Fruit fly (Drosophila melanogaster) whole organism, embryonic: ENCODE measurements around the gene CG8851.

Source experiments
- Asciz ChIP-seq: fragments of 200-800 bp; sonication (Bioruptor generic); optimal IDR thresholded peaks from 2 replicates; lab custom pipeline; 2017; ENCODE audit warnings: missing biosample characterization, mild to moderate bottlenecking, missing genetic modification characterization, missing genetic modification reagents
- CG11504 ChIP-seq: fragments of 200-800 bp; sonication (Bioruptor generic); optimal IDR thresholded peaks from 3 replicates; lab custom pipeline; 2019; ENCODE audit warnings: missing biosample characterization, mild to moderate bottlenecking, missing genetic modification characterization, moderate library complexity
- CG12942 ChIP-seq: fragments of 200-800 bp; sonication (Bioruptor generic); optimal IDR thresholded peaks from 3 replicates; lab custom pipeline; 2016; ENCODE audit warnings: missing biosample characterization, missing genetic modification characterization
- CG14667 ChIP-seq: fragments of 200-800 bp; sonication (Bioruptor generic); IDR thresholded peaks from 2 replicates; pipeline ENCODE4 v1.3.6; 2022; ENCODE audit warnings: missing biosample characterization, missing genetic modification characterization
- CG1603 ChIP-seq: fragments of 200-800 bp; sonication (Bioruptor generic); optimal IDR thresholded peaks from 2 replicates; lab custom pipeline; 2019; ENCODE audit warnings: missing biosample characterization, mild to moderate bottlenecking, missing genetic modification characterization, moderate library complexity
- CG2120 ChIP-seq: fragments of 200-800 bp; sonication (Bioruptor generic); optimal IDR thresholded peaks from 3 replicates; lab custom pipeline; 2016; ENCODE audit warnings: missing biosample characterization, missing genetic modification characterization
- CG30020 ChIP-seq: fragments of 200-800 bp; optimal IDR thresholded peaks from 2 replicates; lab custom pipeline; 2019; ENCODE audit warnings: missing biosample characterization, mild to moderate bottlenecking, missing genetic modification characterization, moderate library complexity
- CG3163 ChIP-seq: fragments of 200-800 bp; sonication (Bioruptor generic); optimal IDR thresholded peaks from 3 replicates; lab custom pipeline; 2016; ENCODE audit warnings: missing biosample characterization, missing genetic modification characterization
- CG6689 ChIP-seq: fragments of 200-800 bp; sonication (Bioruptor generic); IDR thresholded peaks from 2 replicates; pipeline ENCODE4 v1.3.6; 2022; ENCODE audit warnings: missing biosample characterization, missing genetic modification characterization
- CG8089 ChIP-seq: fragments of 200-800 bp; sonication (Bioruptor generic); optimal IDR thresholded peaks from 3 replicates; lab custom pipeline; 2016; ENCODE audit warnings: missing biosample characterization, missing genetic modification characterization
- CG8924 ChIP-seq: fragments of 200-800 bp; optimal IDR thresholded peaks from 3 replicates; lab custom pipeline; 2019; ENCODE audit warnings: missing biosample characterization, mild to moderate bottlenecking, missing genetic modification characterization, moderate library complexity
- Doc3 ChIP-seq: fragments of 200-800 bp; sonication (Bioruptor generic); IDR thresholded peaks from 3 replicates; pipeline ENCODE4 v1.3.6; 2022; ENCODE audit warnings: missing biosample characterization, missing genetic modification characterization; ENCODE audit not compliant: partially characterized antibody
- Drgx ChIP-seq: fragments of 200-800 bp; sonication (Bioruptor generic); IDR thresholded peaks from 2 replicates; pipeline ENCODE4 v1.3.6; 2022; ENCODE audit warnings: missing biosample characterization, missing genetic modification characterization
- Ets65A ChIP-seq: fragments of 200-800 bp; sonication (Bioruptor generic); peaks from one replicate; lab custom pipeline; 2016; ENCODE audit warnings: missing biosample characterization, missing genetic modification characterization
- H15 ChIP-seq: fragments of 200-800 bp; sonication (Bioruptor generic); IDR thresholded peaks from 3 replicates; pipeline ENCODE4 v1.3.6; 2022; ENCODE audit warnings: missing biosample characterization, missing genetic modification characterization
- Hr51 ChIP-seq, 2 experiments: fragments of 200-800 bp; sonication (Bioruptor generic); optimal IDR thresholded peaks; 2 replicates in 1 of 2; 3 replicates in 1 of 2; lab custom pipeline; 2016 to 2018; ENCODE audit warnings: missing biosample characterization in 2 of 2, missing genetic modification characterization in 2 of 2, mild to moderate bottlenecking in 1 of 2, moderate library complexity in 1 of 2
- Hr78 ChIP-seq, 2 experiments: fragments of 200-800 bp in 1 of 2; fragments of >200 bp in 1 of 2; sonication (Bioruptor generic) in 1 of 2; optimal IDR thresholded peaks; 2 replicates each; lab custom pipeline; 2017 to 2019; ENCODE audit warnings: missing biosample characterization in 2 of 2, missing genetic modification characterization in 2 of 2, mild to moderate bottlenecking in 1 of 2, moderate library complexity in 1 of 2
- MBD-R2 ChIP-seq: fragments of 200-800 bp; sonication (Bioruptor generic); IDR thresholded peaks from 2 replicates; pipeline ENCODE4 v1.3.6; 2022; ENCODE audit warnings: missing biosample characterization, missing genetic modification characterization
- NK7.1 ChIP-seq: fragments of 200-800 bp; sonication (Bioruptor generic); optimal IDR thresholded peaks from 3 replicates; lab custom pipeline; 2016; ENCODE audit warnings: missing biosample characterization, missing genetic modification characterization
- Oli ChIP-seq: fragments of 200-800 bp; sonication (Bioruptor generic); optimal IDR thresholded peaks from 2 replicates; lab custom pipeline; 2018; ENCODE audit warnings: missing biosample characterization, mild to moderate bottlenecking, missing genetic modification characterization, moderate library complexity
- Ptx1 ChIP-seq: fragments of 200-800 bp; sonication (Bioruptor generic); IDR thresholded peaks from 2 replicates; pipeline ENCODE4 v1.3.6; 2022; ENCODE audit warnings: missing biosample characterization, missing genetic modification characterization
- Sox100B ChIP-seq: fragments of 200-800 bp; sonication (Bioruptor generic); optimal IDR thresholded peaks from 3 replicates; lab custom pipeline; 2018; ENCODE audit warnings: missing biosample characterization, mild to moderate bottlenecking, missing genetic modification characterization
- Sox102F ChIP-seq: fragments of 200-800 bp; sonication (Bioruptor generic); optimal IDR thresholded peaks from 2 replicates; lab custom pipeline; 2018; ENCODE audit warnings: missing biosample characterization, mild to moderate bottlenecking, missing genetic modification characterization, moderate library complexity
- Spps ChIP-seq: fragments of 200-800 bp; sonication (Bioruptor generic); optimal IDR thresholded peaks from 2 replicates; lab custom pipeline; 2018; ENCODE audit warnings: missing biosample characterization, mild to moderate bottlenecking, missing genetic modification characterization
- Ssrp ChIP-seq: fragments of 200-800 bp; sonication (Bioruptor generic); optimal IDR thresholded peaks from 2 replicates; lab custom pipeline; 2018; ENCODE audit warnings: missing biosample characterization, mild to moderate bottlenecking, missing genetic modification characterization, moderate library complexity
- az2 ChIP-seq: fragments of 200-800 bp; sonication (Bioruptor generic); optimal IDR thresholded peaks from 3 replicates; lab custom pipeline; 2016; ENCODE audit warnings: missing biosample characterization, missing genetic modification characterization
- cad ChIP-seq: fragments of >200 bp; optimal IDR thresholded peaks from 2 replicates; lab custom pipeline; 2017; ENCODE audit warnings: missing biosample characterization, missing genetic modification characterization
- cato ChIP-seq: fragments of 200-800 bp; sonication (Bioruptor generic); optimal IDR thresholded peaks from 2 replicates; lab custom pipeline; 2016; ENCODE audit warnings: missing biosample characterization, missing genetic modification characterization, borderline replicate concordance
- dmrt11E ChIP-seq: fragments of 200-800 bp; sonication (Bioruptor generic); optimal IDR thresholded peaks from 3 replicates; lab custom pipeline; 2018; ENCODE audit warnings: missing biosample characterization, mild to moderate bottlenecking, missing genetic modification characterization, moderate library complexity
- dmrt99B ChIP-seq: fragments of 200-800 bp; sonication (Bioruptor generic); optimal IDR thresholded peaks from 2 replicates; lab custom pipeline; 2018; ENCODE audit warnings: missing biosample characterization, mild to moderate bottlenecking, missing genetic modification characterization, moderate library complexity
- eve ChIP-seq, 2 experiments: fragments of >200 bp; optimal IDR thresholded peaks; 2 replicates each; lab custom pipeline; 2017; ENCODE audit warnings: missing biosample characterization in 2 of 2, missing genetic modification characterization in 2 of 2
- eyg ChIP-seq: fragments of 200-800 bp; sonication (Bioruptor generic); optimal IDR thresholded peaks from 3 replicates; lab custom pipeline; 2016; ENCODE audit warnings: missing biosample characterization, missing genetic modification characterization
- gem ChIP-seq: fragments of 200-800 bp; sonication (Bioruptor generic); optimal IDR thresholded peaks from 2 replicates; lab custom pipeline; 2019; ENCODE audit warnings: missing biosample characterization, mild to moderate bottlenecking, missing genetic modification characterization, moderate library complexity
- grn ChIP-seq: fragments of 200-800 bp; sonication (Bioruptor generic); optimal IDR thresholded peaks from 3 replicates; lab custom pipeline; 2017; ENCODE audit warnings: missing biosample characterization, missing genetic modification characterization
- maf-S ChIP-seq: fragments of 200-800 bp; sonication (Bioruptor generic); optimal IDR thresholded peaks from 2 replicates; lab custom pipeline; 2016; ENCODE audit warnings: missing biosample characterization, missing genetic modification characterization
- phol ChIP-seq: fragments of 200-800 bp; sonication (Bioruptor generic); optimal IDR thresholded peaks from 3 replicates; lab custom pipeline; 2018; ENCODE audit warnings: missing biosample characterization, mild to moderate bottlenecking, missing genetic modification characterization, moderate library complexity
- shn ChIP-seq: fragments of 200-800 bp; sonication (Bioruptor generic); optimal IDR thresholded peaks from 3 replicates; lab custom pipeline; 2016; ENCODE audit warnings: missing biosample characterization, missing genetic modification characterization
- sisA ChIP-seq: fragments of 200-800 bp; sonication (Bioruptor generic); IDR thresholded peaks from 2 replicates; pipeline ENCODE4 v1.3.6; 2022; ENCODE audit warnings: missing biosample characterization, missing genetic modification characterization
- tio ChIP-seq: fragments of 200-800 bp; sonication (Bioruptor generic); optimal IDR thresholded peaks from 2 replicates; lab custom pipeline; 2017; ENCODE audit warnings: missing biosample characterization, missing genetic modification characterization, inconsistent platforms
- zfh1 ChIP-seq: fragments of 200-800 bp; sonication (Bioruptor generic); IDR thresholded peaks from 3 replicates; pipeline ENCODE4 v1.3.6; 2022; ENCODE audit warnings: missing biosample characterization, missing genetic modification characterization

CG8851 gene

dm6 chr2L:3506322-3506721 lies 13.2 kb upstream of the CG8851 start:
- no peak for TF ChIP-seq CG30020 (tag; lab: Kevin White, UChicago)
- peak in 1 of 2 experiments; percentile 91 for TF ChIP-seq Hr78 (GFP tag; optimal IDR thresholded peaks at IDR 0.05; lab: Kevin White, UChicago)

DNA sequence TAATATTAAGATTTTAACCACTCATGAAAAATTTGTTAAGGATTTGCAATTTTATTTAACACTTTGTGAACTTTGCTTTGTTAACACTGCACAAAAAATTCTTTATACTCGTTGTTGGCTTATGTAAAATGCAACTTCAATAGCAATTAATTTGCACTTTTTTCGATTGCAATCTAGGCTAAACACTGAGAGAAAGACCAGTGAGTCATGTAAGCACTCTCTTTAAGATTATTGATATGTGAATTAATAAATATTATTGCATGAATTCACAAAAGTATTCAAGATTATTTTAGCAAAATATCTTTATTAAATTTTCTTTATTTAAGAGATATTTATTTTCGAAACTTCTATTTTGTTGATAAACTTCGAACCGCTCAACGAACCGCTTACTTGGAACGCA lies 12.7 kb upstream of the CG8851 start:
- TF ChIP-seq shn (GFP tag; lab: Kevin White, UChicago) (no peak), CG3163 (no peak), CG12942 (no peak), Hr51 (GFP tag; optimal IDR thresholded peaks at IDR 0.05; lab: Kevin White, UChicago) (peak in 1 of 2 experiments; percentile 9), maf-S (no peak), eve (GFP tag; optimal IDR thresholded peaks at IDR 0.05; lab: Kevin White, UChicago) (no peak), Asciz (peak; percentile 43), Drgx (peak; percentile 37), CG1603 (tag; lab: Kevin White, UChicago) (no peak), phol (tag; lab: Kevin White, UChicago) (peak; percentile 26), gem (peak; percentile 44), CG11504 (tag; lab: Kevin White, UChicago) (peak; percentile 35), CG8089 (GFP tag; lab: Kevin White, UChicago) (no peak), zfh1 (GFP tag; lab: Robert Waterston, UW) (no peak), CG6689 (GFP tag; lab: Robert Waterston, UW) (0 out of 2 replicates have a peak, but pooled peaks have one; percentile 25), cad (GFP tag; lab: Kevin White, UChicago) (no peak), Doc3 (no peak), CG2120 (GFP tag; lab: Kevin White, UChicago) (no peak), cato (GFP tag; lab: Kevin White, UChicago) (no peak), grn (GFP tag; lab: Kevin White, UChicago) (no peak), NK7.1 (no peak), eyg (GFP tag; lab: Kevin White, UChicago) (no peak), Ssrp (peak; percentile 10), Ets65A (GFP tag; lab: Kevin White, UChicago) (peak; percentile 16), Sox100B (GFP tag; lab: Kevin White, UChicago) (peak; percentile 12), tio (GFP tag; lab: Kevin White, UChicago) (peak; percentile 14), H15 (GFP tag; lab: Robert Waterston, UW) (no peak), dmrt99B (peak; percentile 24), sisA (GFP tag; lab: Robert Waterston, UW) (0 out of 2 replicates have a peak, but pooled peaks have one; percentile 16), CG14667 (GFP tag; lab: Robert Waterston, UW) (no peak), CG8924 (tag; lab: Kevin White, UChicago) (no peak), Sox102F (peak; percentile 37), Spps (no peak), dmrt11E (tag; lab: Kevin White, UChicago) (no peak), Ptx1 (GFP tag; lab: Robert Waterston, UW) (0 out of 2 replicates have a peak, but pooled peaks have one; percentile 20), az2 (GFP tag; lab: Kevin White, UChicago) (peak; percentile 12), Oli (peak; percentile 25), MBD-R2 (GFP tag; lab: Robert Waterston, UW) (no peak)
